Fruit fly (Drosophila melanogaster): Measurements from ENCODE around the gene GatA.
A peak's percentile ranks its signal among the peaks of the same experiment; 100 is the strongest.

GatA gene

dm6 chr3R:19001701-19002100 lies 27.0 kb downstream of the GatA start (continued):
- TF ChIP-seq Med (GFP tag) = peak; percentile 51
- TF ChIP-seq h (optimal IDR thresholded peaks at IDR 0.05) = no peak
- peak; percentile 8 for TF ChIP-seq cg (GFP tag; optimal IDR thresholded peaks at IDR 0.05)
- no peak for TF ChIP-seq CG9797 (GFP tag; optimal IDR thresholded peaks at IDR 0.05)
- TF ChIP-seq gem (tag; optimal IDR thresholded peaks at IDR 0.05) = no peak
- TF ChIP-seq CG8290 (GFP tag; optimal IDR thresholded peaks at IDR 0.05) = no peak
- peak in 1 of 2 experiments; percentile 2 for TF ChIP-seq CG8290 (tag; optimal IDR thresholded peaks at IDR 0.05)
- no peak for TF ChIP-seq CG1602 (GFP tag; optimal IDR thresholded peaks at IDR 0.05)
- peak in 1 of 3 experiments; percentile 22 for TF ChIP-seq Stat92E (GFP tag; optimal IDR thresholded peaks at IDR 0.05)
- TF ChIP-seq CG18011 (GFP tag; optimal IDR thresholded peaks at IDR 0.05) = no peak

- TF ChIP-seq otp (GFP tag; IDR thresholded peaks at IDR 0.05) = peak; percentile 70
- TF ChIP-seq fru (optimal IDR thresholded peaks at IDR 0.05) = no peak
- peak; percentile 34 for TF ChIP-seq wek (GFP tag; optimal IDR thresholded peaks at IDR 0.05)
- peak; percentile 4 for TF ChIP-seq CG10431 (GFP tag; optimal IDR thresholded peaks at IDR 0.05)
- no peak for TF ChIP-seq CG18599 (GFP tag; optimal IDR thresholded peaks at IDR 0.05)
- peak; percentile 17 for TF ChIP-seq CG33557 (GFP tag; optimal IDR thresholded peaks at IDR 0.05)
- peak; percentile 56 for TF ChIP-seq nerfin-1 (tag; optimal IDR thresholded peaks at IDR 0.05)
- no peak for TF ChIP-seq dm (GFP tag; optimal IDR thresholded peaks at IDR 0.05)
- TF ChIP-seq CHES-1-like (GFP tag; optimal IDR thresholded peaks at IDR 0.05) = no peak
- no peak for TF ChIP-seq wdn (GFP tag; IDR thresholded peaks at IDR 0.05)
- no peak for TF ChIP-seq hth (optimal IDR thresholded peaks at IDR 0.05)
- TF ChIP-seq D (optimal IDR thresholded peaks at IDR 0.05) = peak; percentile 62
- TF ChIP-seq D (GFP tag; optimal IDR thresholded peaks at IDR 0.05) = no peak
- TF ChIP-seq CG32772 (GFP tag; IDR thresholded peaks at IDR 0.05) = no peak
- TF ChIP-seq CG15696 (tag; optimal IDR thresholded peaks at IDR 0.05) = peak; percentile 18
- peak; percentile 93 for TF ChIP-seq pros (GFP tag; optimal IDR thresholded peaks at IDR 0.05)
- TF ChIP-seq kni (GFP tag; optimal IDR thresholded peaks at IDR 0.05) = peak; percentile 25
- TF ChIP-seq CG5180 (GFP tag; optimal IDR thresholded peaks at IDR 0.05) = peak; percentile 19
- peak; percentile 4 for TF ChIP-seq CG14710 (tag; optimal IDR thresholded peaks at IDR 0.05)
- TF ChIP-seq tll (GFP tag; optimal IDR thresholded peaks at IDR 0.05) = peak in 1 of 2 experiments; percentile 82
- peak in 1 of 2 experiments; percentile 6 for TF ChIP-seq Hr78 (GFP tag; optimal IDR thresholded peaks at IDR 0.05)
- TF ChIP-seq Kr (GFP tag; optimal IDR thresholded peaks at IDR 0.05) = peak; percentile 65
- peak; percentile 51 for TF ChIP-seq CG6813 (GFP tag; optimal IDR thresholded peaks at IDR 0.05)
- TF ChIP-seq CG6765 (GFP tag; optimal IDR thresholded peaks at IDR 0.05) = no peak
- TF ChIP-seq sima (GFP tag; optimal IDR thresholded peaks at IDR 0.05) = no peak
- peak; percentile 16 for TF ChIP-seq HLHmδ (GFP tag; optimal IDR thresholded peaks at IDR 0.05)
- peak; percentile 21 for TF ChIP-seq CG15479 (GFP tag; optimal IDR thresholded peaks at IDR 0.05)
- peak; percentile 33 for TF ChIP-seq ac (GFP tag; optimal IDR thresholded peaks at IDR 0.05)
- TF ChIP-seq Med (GFP tag) = peak; percentile 54
- peak; percentile 40 for TF ChIP-seq sens (GFP tag)
- TF ChIP-seq CG3407 (GFP tag; optimal IDR thresholded peaks at IDR 0.05) = peak; percentile 2
- no peak for TF ChIP-seq Atf6 (GFP tag; IDR thresholded peaks at IDR 0.05)
- TF ChIP-seq crol (GFP tag; IDR thresholded peaks at IDR 0.05) = peak; percentile 22; the same call in 1 of the 2 replicates
- peak; percentile 57 for TF ChIP-seq twi (tag; optimal IDR thresholded peaks at IDR 0.05)
- TF ChIP-seq Rx (GFP tag; IDR thresholded peaks at IDR 0.05) = no peak
- TF ChIP-seq CG18476 (GFP tag; optimal IDR thresholded peaks at IDR 0.05) = no peak
- peak; percentile 4 for TF ChIP-seq CG2875 (GFP tag; optimal IDR thresholded peaks at IDR 0.05)
- TF ChIP-seq sd (tag; optimal IDR thresholded peaks at IDR 0.05) = peak; percentile 39
- 0 out of 2 replicates have a peak, but pooled peaks have one; percentile 33 for TF ChIP-seq ara (GFP tag; IDR thresholded peaks at IDR 0.05)
- TF ChIP-seq CG12071 (GFP tag; optimal IDR thresholded peaks at IDR 0.05) = peak; percentile 26
Observed at dm6 chr3R:18999906-19000451, 28.7 kb downstream of the GatA start.
